Fruit fly (Drosophila melanogaster) whole organism, embryonic: ENCODE data around the gene CG31467.
A peak's percentile ranks its signal among the peaks of the same experiment; 100 is the strongest.

Experiments
- Adf1 ChIP-seq: fragments of 200-800 bp; sonication (Bioruptor generic); IDR thresholded peaks from 2 replicates; pipeline ENCODE4 v1.3.6; 2022; ENCODE audit warnings: missing biosample characterization, missing genetic modification characterization
- CG13123 ChIP-seq: fragments of 200-800 bp; sonication (Bioruptor generic); optimal IDR thresholded peaks from 2 replicates; lab custom pipeline; 2016; ENCODE audit warnings: missing biosample characterization, missing genetic modification characterization
- CG15011 ChIP-seq: fragments of 200-800 bp; sonication (Bioruptor generic); optimal IDR thresholded peaks from 3 replicates; lab custom pipeline; 2018; ENCODE audit warnings: missing biosample characterization, mild to moderate bottlenecking, missing genetic modification characterization
- CG15073 ChIP-seq: fragments of 200-800 bp; sonication (Bioruptor generic); optimal IDR thresholded peaks from 2 replicates; lab custom pipeline; 2016; ENCODE audit warnings: missing biosample characterization, missing genetic modification characterization
- CG15514 ChIP-seq: fragments of 200-800 bp; sonication (Bioruptor generic); optimal IDR thresholded peaks from 3 replicates; lab custom pipeline; 2017; ENCODE audit warnings: missing biosample characterization, missing genetic modification characterization, mild to moderate bottlenecking, moderate library complexity, missing genetic modification reagents
- CG1647 ChIP-seq: fragments of 200-800 bp; sonication (Bioruptor generic); optimal IDR thresholded peaks from 3 replicates; lab custom pipeline; 2016; ENCODE audit warnings: missing biosample characterization, missing genetic modification characterization
- CG17186 ChIP-seq: fragments of 200-800 bp; sonication (Bioruptor generic); optimal IDR thresholded peaks from 3 replicates; lab custom pipeline; 2017; ENCODE audit warnings: missing biosample characterization, missing genetic modification reagents, missing genetic modification characterization
- CG32772 ChIP-seq: fragments of 200-800 bp; sonication (Bioruptor generic); IDR thresholded peaks from 2 replicates; pipeline ENCODE4 v1.3.6; 2022; ENCODE audit warnings: missing biosample characterization, missing genetic modification characterization
- CG4854 ChIP-seq: fragments of 200-800 bp; sonication (Bioruptor generic); optimal IDR thresholded peaks from 2 replicates; lab custom pipeline; 2016; ENCODE audit warnings: missing biosample characterization, missing genetic modification characterization, inconsistent platforms
- CG5245 ChIP-seq: fragments of 200-800 bp; sonication (Bioruptor generic); optimal IDR thresholded peaks from 3 replicates; lab custom pipeline; 2016; ENCODE audit warnings: missing biosample characterization, missing genetic modification characterization
- CG5953 ChIP-seq: fragments of 200-800 bp; sonication (Bioruptor generic); IDR thresholded peaks from 2 replicates; pipeline ENCODE4 v1.3.6; 2022; ENCODE audit warnings: missing biosample characterization, missing genetic modification characterization
- CG6175 ChIP-seq: fragments of 200-800 bp; sonication (Bioruptor generic); IDR thresholded peaks from 3 replicates; pipeline ENCODE4 v1.3.6; 2022; ENCODE audit warnings: missing biosample characterization, missing genetic modification characterization
- CG6791 ChIP-seq: fragments of 200-800 bp; sonication (Bioruptor generic); IDR thresholded peaks from 3 replicates; pipeline ENCODE4 v1.3.6; 2022; ENCODE audit warnings: missing biosample characterization, missing genetic modification characterization; ENCODE audit not compliant: partially characterized antibody
- CG7357 ChIP-seq: fragments of 200-800 bp; sonication (Bioruptor generic); IDR thresholded peaks from 3 replicates; pipeline ENCODE4 v1.3.6; 2022; ENCODE audit warnings: missing biosample characterization, missing genetic modification characterization
- CG7745 ChIP-seq: fragments of 200-800 bp; sonication (Bioruptor generic); optimal IDR thresholded peaks from 2 replicates; lab custom pipeline; 2018; ENCODE audit warnings: missing biosample characterization, mild to moderate bottlenecking, missing genetic modification characterization, moderate library complexity
- CG8944 ChIP-seq: fragments of 200-800 bp; sonication (Bioruptor generic); optimal IDR thresholded peaks from 3 replicates; lab custom pipeline; 2016; ENCODE audit warnings: missing biosample characterization, missing genetic modification characterization
- D19A ChIP-seq: fragments of 200-800 bp; optimal IDR thresholded peaks from 3 replicates; lab custom pipeline; 2019; ENCODE audit warnings: missing biosample characterization, mild to moderate bottlenecking, missing genetic modification characterization, moderate library complexity
- D19B ChIP-seq: fragments of 200-800 bp; sonication (Bioruptor generic); optimal IDR thresholded peaks from 2 replicates; lab custom pipeline; 2017; ENCODE audit warnings: missing biosample characterization, mild to moderate bottlenecking, missing genetic modification characterization
- Dek ChIP-seq: fragments of 200-800 bp; sonication (Bioruptor generic); optimal IDR thresholded peaks from 3 replicates; lab custom pipeline; 2019; ENCODE audit warnings: missing biosample characterization, mild to moderate bottlenecking, missing genetic modification characterization, moderate library complexity
- Dip2 ChIP-seq: fragments of 200-800 bp; sonication (Bioruptor generic); IDR thresholded peaks from 2 replicates; pipeline ENCODE4 v1.3.6; 2022; ENCODE audit warnings: missing biosample characterization, missing genetic modification characterization
- Dp ChIP-seq: fragments of 200-800 bp; sonication (Bioruptor generic); optimal IDR thresholded peaks from 2 replicates; lab custom pipeline; 2018; ENCODE audit warnings: missing biosample characterization, mild to moderate bottlenecking, missing genetic modification characterization, moderate library complexity
- Elba2 ChIP-seq: fragments of 200-800 bp; sonication (Bioruptor generic); optimal IDR thresholded peaks from 3 replicates; lab custom pipeline; 2016; ENCODE audit warnings: missing biosample characterization, missing genetic modification characterization
- Gug ChIP-seq: fragments of 200-800 bp; sonication (Bioruptor generic); IDR thresholded peaks from 4 replicates; pipeline ENCODE4 v1.3.6; 2022; ENCODE audit warnings: missing biosample characterization, missing genetic modification characterization
- MESR4 ChIP-seq: fragments of 200-800 bp; sonication (Bioruptor generic); optimal IDR thresholded peaks from 2 replicates; lab custom pipeline; 2018; ENCODE audit warnings: missing biosample characterization, mild to moderate bottlenecking, missing genetic modification characterization, moderate library complexity
- MTF-1 ChIP-seq: fragments of 200-800 bp; sonication (Bioruptor generic); optimal IDR thresholded peaks from 2 replicates; lab custom pipeline; 2018; ENCODE audit warnings: missing biosample characterization, mild to moderate bottlenecking, missing genetic modification characterization, borderline replicate concordance
- Neu2 ChIP-seq: fragments of 200-800 bp; sonication (Bioruptor generic); optimal IDR thresholded peaks from 3 replicates; lab custom pipeline; 2016; ENCODE audit warnings: missing biosample characterization, missing genetic modification characterization, borderline replicate concordance
- Pdp1 ChIP-seq, 2 experiments: fragments of 200-800 bp; sonication (Bioruptor generic); optimal IDR thresholded peaks; 3 replicates each; lab custom pipeline; 2016; ENCODE audit warnings: missing biosample characterization in 2 of 2, missing genetic modification characterization in 2 of 2, mild to moderate bottlenecking in 1 of 2, moderate library complexity in 1 of 2
- Tbp ChIP-seq: fragments of >200 bp; optimal IDR thresholded peaks from 2 replicates; lab custom pipeline; 2018; ENCODE audit warnings: missing biosample characterization, missing genetic modification characterization
- bsh ChIP-seq, 2 experiments: fragments of 200-800 bp; sonication (Bioruptor generic); optimal IDR thresholded peaks; 2 replicates each; lab custom pipeline; 2017 to 2018; ENCODE audit warnings: mild to moderate bottlenecking in 2 of 2, missing biosample characterization in 2 of 2, missing genetic modification characterization in 2 of 2, moderate library complexity in 1 of 2
- cg ChIP-seq: fragments of 200-800 bp; sonication (Bioruptor generic); optimal IDR thresholded peaks from 3 replicates; lab custom pipeline; 2019; ENCODE audit warnings: missing biosample characterization, mild to moderate bottlenecking, missing genetic modification characterization, moderate library complexity
- corto ChIP-seq: fragments of 200-800 bp; sonication (Bioruptor generic); optimal IDR thresholded peaks from 2 replicates; lab custom pipeline; 2016; ENCODE audit warnings: missing biosample characterization, mild to moderate bottlenecking, missing genetic modification characterization, moderate library complexity
- ewg ChIP-seq: fragments of 200-800 bp; sonication (Bioruptor generic); optimal IDR thresholded peaks from 3 replicates; lab custom pipeline; 2017; ENCODE audit warnings: mild to moderate bottlenecking, missing biosample characterization, missing genetic modification reagents, missing genetic modification characterization
- fd102C ChIP-seq: fragments of 200-800 bp; sonication (Bioruptor generic); optimal IDR thresholded peaks from 2 replicates; lab custom pipeline; 2018; ENCODE audit warnings: missing biosample characterization, mild to moderate bottlenecking, missing genetic modification characterization, moderate library complexity
- fu2 ChIP-seq: fragments of 200-800 bp; sonication (Bioruptor generic); optimal IDR thresholded peaks from 2 replicates; lab custom pipeline; 2016; ENCODE audit warnings: missing biosample characterization, missing genetic modification characterization
- gce ChIP-seq: fragments of 200-800 bp; sonication (Bioruptor generic); IDR thresholded peaks from 3 replicates; pipeline ENCODE4 v1.3.6; 2022; ENCODE audit warnings: missing biosample characterization, missing genetic modification characterization
- gem ChIP-seq: fragments of 200-800 bp; sonication (Bioruptor generic); optimal IDR thresholded peaks from 2 replicates; lab custom pipeline; 2019; ENCODE audit warnings: missing biosample characterization, mild to moderate bottlenecking, missing genetic modification characterization, moderate library complexity
- insv ChIP-seq, 2 experiments: fragments of 200-800 bp; sonication (Bioruptor generic); optimal IDR thresholded peaks; 3 replicates each; lab custom pipeline; 2016 to 2018; ENCODE audit warnings: missing biosample characterization in 2 of 2, missing genetic modification characterization in 2 of 2
- kni ChIP-seq: fragments of 200-800 bp; sonication (Bioruptor generic); optimal IDR thresholded peaks from 3 replicates; lab custom pipeline; 2017; ENCODE audit warnings: mild to moderate bottlenecking, missing biosample characterization, missing genetic modification reagents, missing genetic modification characterization
- lab ChIP-seq: fragments of 200-800 bp; sonication (Bioruptor generic); optimal IDR thresholded peaks from 3 replicates; lab custom pipeline; 2017; ENCODE audit warnings: missing biosample characterization, missing genetic modification characterization, mild to moderate bottlenecking, moderate library complexity, missing genetic modification reagents
- pho ChIP-seq: fragments of 200-800 bp; sonication (Bioruptor generic); optimal IDR thresholded peaks from 2 replicates; lab custom pipeline; 2016; ENCODE audit warnings: missing biosample characterization, missing genetic modification characterization
- prd ChIP-seq, 3 experiments: fragments of >200 bp in 2 of 3; fragments of 200-800 bp in 1 of 3; sonication (Bioruptor generic) in 1 of 3; optimal IDR thresholded peaks in 2 of 3; IDR thresholded peaks in 1 of 3; 2 replicates in 2 of 3; 3 replicates in 1 of 3; pipeline versions ENCODE4 v1.3.6 to Lab custom; 2017 to 2022; ENCODE audit warnings: missing biosample characterization in 1 of 3, missing genetic modification characterization in 1 of 3
- pzg ChIP-seq: fragments of 200-800 bp; sonication (Bioruptor generic); optimal IDR thresholded peaks from 3 replicates; lab custom pipeline; 2018; ENCODE audit warnings: missing biosample characterization, mild to moderate bottlenecking, missing genetic modification characterization, moderate library complexity
- sr ChIP-seq: fragments of 200-800 bp; sonication (Bioruptor generic); IDR thresholded peaks from 3 replicates; pipeline ENCODE4 v1.3.6; 2022; ENCODE audit warnings: missing biosample characterization, missing genetic modification characterization
- ssp ChIP-seq: fragments of 200-800 bp; sonication (Bioruptor generic); IDR thresholded peaks from 2 replicates; pipeline ENCODE4 v1.3.6; 2022; ENCODE audit warnings: missing biosample characterization, missing genetic modification characterization
- sug ChIP-seq: fragments of 200-800 bp; optimal IDR thresholded peaks from 2 replicates; lab custom pipeline; 2019; ENCODE audit warnings: missing biosample characterization, mild to moderate bottlenecking, missing genetic modification characterization, moderate library complexity
- tio ChIP-seq: fragments of 200-800 bp; sonication (Bioruptor generic); optimal IDR thresholded peaks from 2 replicates; lab custom pipeline; 2017; ENCODE audit warnings: missing biosample characterization, missing genetic modification characterization, inconsistent platforms
- trh ChIP-seq: fragments of 200-800 bp; sonication (Bioruptor generic); optimal IDR thresholded peaks from 2 replicates; lab custom pipeline; 2016; ENCODE audit warnings: missing biosample characterization, missing genetic modification characterization
- wdn ChIP-seq: fragments of 200-800 bp; sonication (Bioruptor generic); IDR thresholded peaks from 2 replicates; pipeline ENCODE4 v1.3.6; 2022; ENCODE audit warnings: missing biosample characterization, missing genetic modification characterization
- zf30C ChIP-seq: fragments of 200-800 bp; sonication (Bioruptor generic); optimal IDR thresholded peaks from 3 replicates; lab custom pipeline; 2018; ENCODE audit warnings: missing biosample characterization, mild to moderate bottlenecking, missing genetic modification characterization

CG31467 gene

DNA sequence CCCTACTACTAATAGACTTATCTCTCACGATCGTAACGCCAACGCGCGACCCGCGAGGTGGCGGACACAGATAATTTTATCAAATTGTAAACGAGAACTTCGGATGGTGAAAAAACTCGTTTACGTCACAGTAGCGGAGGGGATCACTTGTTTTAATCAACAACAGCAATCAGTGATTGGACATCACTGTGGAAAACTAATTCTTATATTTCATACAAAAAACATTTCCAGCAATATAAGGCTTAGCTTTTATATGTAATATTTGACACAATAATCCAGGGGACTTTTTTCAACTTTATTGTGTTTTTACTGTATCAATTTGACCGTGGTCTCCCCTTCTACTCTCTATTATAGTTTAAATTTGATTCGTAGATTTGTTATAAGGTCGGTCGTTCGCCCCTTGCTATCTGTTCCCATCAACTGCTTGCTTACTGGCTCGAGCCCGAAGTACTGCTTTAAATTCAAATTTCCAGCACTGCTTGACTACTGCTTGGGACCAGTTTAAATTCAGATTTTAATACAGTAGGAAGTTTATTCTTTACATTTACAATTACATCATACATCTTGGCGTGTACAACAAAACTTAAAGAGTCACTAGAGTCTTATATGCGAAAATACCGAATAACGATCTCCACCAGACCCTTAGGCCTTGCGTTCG is 29.3 kb downstream of the CG31467 start, which contains the start of gene CG6465 (continued):
- TF ChIP-seq Elba2 (no peak), CG6175 (GFP tag; lab: Robert Waterston, UW) (no peak), CG5953 (GFP tag; lab: Robert Waterston, UW) (no peak), CG15073 (no peak), wdn (no peak), D19B (GFP tag; lab: Kevin White, UChicago) (no peak), Tbp (no peak), cg (no peak), CG7357 (GFP tag; lab: Robert Waterston, UW) (0 out of 3 replicates have a peak, but pooled peaks have one; percentile 29), CG6791 (GFP tag; lab: Robert Waterston, UW) (no peak), MTF-1 (GFP tag; lab: Kevin White, UChicago) (no peak), Neu2 (no peak), lab (peak; percentile 68), CG15011 (GFP tag; lab: Kevin White, UChicago) (no peak), zf30C (GFP tag; lab: Kevin White, UChicago) (no peak), CG8944 (GFP tag; lab: Kevin White, UChicago) (no peak), bsh (GFP tag; optimal IDR thresholded peaks at IDR 0.05; lab: Kevin White, UChicago) (no peak), insv (GFP tag; optimal IDR thresholded peaks at IDR 0.05; lab: Kevin White, UChicago) (peak in 1 of 2 experiments; percentile 23), tio (GFP tag; lab: Kevin White, UChicago) (no peak), pzg (GFP tag; lab: Kevin White, UChicago) (peak; percentile 12), ssp (GFP tag; lab: Robert Waterston, UW) (0 out of 2 replicates have a peak, but pooled peaks have one; percentile 16), Pdp1 (GFP tag; optimal IDR thresholded peaks at IDR 0.05; lab: Kevin White, UChicago) (peak; percentile 12 to 85), pho (GFP tag; lab: Kevin White, UChicago) (no peak), CG13123 (GFP tag; lab: Kevin White, UChicago) (no peak), Dp (peak; percentile 48), fd102C (GFP tag; lab: Kevin White, UChicago) (no peak), sug (peak; percentile 49), kni (GFP tag; lab: Kevin White, UChicago) (peak; percentile 62), Dip2 (no peak), Adf1 (GFP tag; lab: Robert Waterston, UW) (no peak), MESR4 (GFP tag; lab: Kevin White, UChicago) (no peak), Gug (GFP tag; lab: Robert Waterston, UW) (no peak), sr (no peak), D19A (tag; lab: Kevin White, UChicago) (no peak), ewg (no peak), CG1647 (GFP tag; lab: Kevin White, UChicago) (no peak), trh (GFP tag; lab: Kevin White, UChicago) (no peak), CG32772 (GFP tag; lab: Robert Waterston, UW) (no peak), gce (GFP tag; lab: Robert Waterston, UW) (peak; percentile 46; the same call in 1 of the 3 replicates), CG15514 (GFP tag; lab: Kevin White, UChicago) (no peak), CG7745 (tag; lab: Kevin White, UChicago) (no peak), CG5245 (GFP tag; lab: Kevin White, UChicago) (no peak), fu2 (GFP tag; lab: Kevin White, UChicago) (no peak), Dek (peak; percentile 46), CG17186 (GFP tag; lab: Kevin White, UChicago) (no peak), gem (peak; percentile 15), corto (GFP tag; lab: Kevin White, UChicago) (no peak), prd (optimal IDR thresholded peaks at IDR 0.05; lab: Kevin White, UChicago) (no peak), prd (GFP tag; IDR thresholded peaks at IDR 0.05; lab: Robert Waterston, UW) (no peak), CG4854 (no peak)
